Worm (Caenorhabditis elegans) whole organism, L3 larva: ENCODE data around the gene pezo-1.

Experiments used
- R02D3.7 ChIP-seq: fragments of 150-350 bp; optimal IDR thresholded peaks from 2 replicates; lab custom pipeline; 2014; ENCODE audit warnings: missing biosample characterization, missing genetic modification characterization
- ama-1 ChIP-seq: fragments of 150-350 bp; optimal IDR thresholded peaks from 2 replicates; lab custom pipeline; 2018
- ceh-28 ChIP-seq: fragments of 150-350 bp; optimal IDR thresholded peaks from 2 replicates; lab custom pipeline; 2014; ENCODE audit warnings: missing biosample characterization, missing genetic modification reagents, missing genetic modification characterization
- ceh-82 ChIP-seq: fragments of 150-350 bp; optimal IDR thresholded peaks from 2 replicates; lab custom pipeline; 2014; ENCODE audit warnings: missing biosample characterization, missing genetic modification characterization
- egl-27 ChIP-seq: sonication (generic microtip); optimal IDR thresholded peaks from 4 replicates; lab custom pipeline; 2017; ENCODE audit warnings: missing biosample characterization, missing genetic modification reagents, missing genetic modification characterization
- elt-1 ChIP-seq: fragments of 150-350 bp; optimal IDR thresholded peaks from 2 replicates; lab custom pipeline; 2014; ENCODE audit warnings: missing biosample characterization, missing genetic modification characterization
- elt-2 ChIP-seq: sonication (generic microtip); optimal IDR thresholded peaks from 2 replicates; lab custom pipeline; 2016; ENCODE audit warnings: missing genetic modification reagents, mild to moderate bottlenecking, missing genetic modification characterization, missing compliant biosample characterization
- elt-3 ChIP-seq, 3 experiments: fragments of 150-350 bp in 1 of 3; sonication (generic microtip) in 2 of 3; optimal IDR thresholded peaks; 2 replicates in 2 of 3; 4 replicates in 1 of 3; lab custom pipeline; 2014 to 2017; ENCODE audit warnings: missing biosample characterization in 3 of 3, missing genetic modification characterization in 3 of 3
- hmg-11 ChIP-seq: sonication (generic microtip); optimal IDR thresholded peaks from 2 replicates; lab custom pipeline; 2016; ENCODE audit warnings: missing genetic modification characterization, missing compliant biosample characterization
- jun-1 ChIP-seq: fragments of 150-350 bp; optimal IDR thresholded peaks from 2 replicates; lab custom pipeline; 2014; ENCODE audit warnings: missing biosample characterization, missing genetic modification reagents, missing genetic modification characterization
- lin-15B ChIP-seq: fragments of 150-350 bp; optimal IDR thresholded peaks from 2 replicates; lab custom pipeline; 2014; ENCODE audit warnings: missing biosample characterization, missing genetic modification characterization
- lin-39 ChIP-seq: fragments of 150-350 bp; optimal IDR thresholded peaks from 2 replicates; lab custom pipeline; 2018; ENCODE audit warnings: missing biosample characterization, missing genetic modification reagents, missing genetic modification characterization
- lsy-12 ChIP-seq: sonication (generic microtip); optimal IDR thresholded peaks from 2 replicates; lab custom pipeline; 2016; ENCODE audit warnings: mild to moderate bottlenecking, missing genetic modification characterization, missing compliant biosample characterization
- mdl-1 ChIP-seq: fragments of 150-350 bp; optimal IDR thresholded peaks from 2 replicates; lab custom pipeline; 2014; ENCODE audit warnings: missing biosample characterization, missing genetic modification characterization
- mml-1 ChIP-seq: fragments of 150-350 bp; sonication (generic microtip); optimal IDR thresholded peaks from 3 replicates; lab custom pipeline; 2014; ENCODE audit warnings: missing biosample characterization, missing genetic modification characterization
- nhr-11 ChIP-seq: fragments of 150-350 bp; optimal IDR thresholded peaks from 2 replicates; lab custom pipeline; 2014; ENCODE audit warnings: missing biosample characterization, missing genetic modification characterization
- nhr-23 ChIP-seq: fragments of 150-350 bp; optimal IDR thresholded peaks from 2 replicates; lab custom pipeline; 2014; ENCODE audit warnings: missing biosample characterization, missing genetic modification reagents, missing genetic modification characterization
- nhr-237 ChIP-seq: fragments of 150-350 bp; optimal IDR thresholded peaks from 2 replicates; lab custom pipeline; 2014; ENCODE audit warnings: missing biosample characterization, missing genetic modification characterization
- nhr-25 ChIP-seq: sonication (generic microtip); optimal IDR thresholded peaks from 2 replicates; lab custom pipeline; 2017; ENCODE audit warnings: missing biosample characterization, missing genetic modification characterization
- nhr-28 ChIP-seq: fragments of 150-350 bp; optimal IDR thresholded peaks from 2 replicates; lab custom pipeline; 2014; ENCODE audit warnings: missing biosample characterization, missing genetic modification characterization
- nhr-43 ChIP-seq: sonication (generic microtip); optimal IDR thresholded peaks from 2 replicates; lab custom pipeline; 2016; ENCODE audit warnings: mild to moderate bottlenecking, missing genetic modification characterization, missing compliant biosample characterization; ENCODE audit not compliant: poor library complexity, severe bottlenecking
- nhr-67 ChIP-seq: fragments of 150-350 bp; optimal IDR thresholded peaks from 2 replicates; lab custom pipeline; 2014; ENCODE audit warnings: missing biosample characterization, missing genetic modification characterization
- nhr-77 ChIP-seq: fragments of 150-350 bp; optimal IDR thresholded peaks from 2 replicates; lab custom pipeline; 2014; ENCODE audit warnings: missing biosample characterization, missing genetic modification characterization
- pha-4 ChIP-seq: fragments of 150-350 bp; optimal IDR thresholded peaks from 2 replicates; lab custom pipeline; 2014; ENCODE audit warnings: missing biosample characterization, missing genetic modification reagents, missing genetic modification characterization
- pqm-1 ChIP-seq: fragments of 150-350 bp; optimal IDR thresholded peaks from 2 replicates; lab custom pipeline; 2017; ENCODE audit warnings: missing biosample characterization, missing genetic modification characterization, inconsistent platforms
- sea-2 ChIP-seq: fragments of 150-350 bp; sonication (generic microtip); optimal IDR thresholded peaks from 4 replicates; lab custom pipeline; 2014; ENCODE audit warnings: missing biosample characterization, missing genetic modification reagents, missing genetic modification characterization
- skn-1 ChIP-seq: fragments of 150-350 bp; optimal IDR thresholded peaks from 2 replicates; lab custom pipeline; 2014; ENCODE audit warnings: missing biosample characterization, missing genetic modification characterization
- snpc-4 ChIP-seq: fragments of 150-350 bp; optimal IDR thresholded peaks from 2 replicates; lab custom pipeline; 2014; ENCODE audit warnings: missing biosample characterization, missing genetic modification characterization
- tbx-2 ChIP-seq: sonication (generic microtip); optimal IDR thresholded peaks from 2 replicates; lab custom pipeline; 2016; ENCODE audit warnings: mild to moderate bottlenecking, missing genetic modification characterization, missing compliant biosample characterization
- unc-62 ChIP-seq: fragments of 150-350 bp; sonication (generic microtip); optimal IDR thresholded peaks from 4 replicates; lab custom pipeline; 2014; ENCODE audit warnings: missing biosample characterization, missing genetic modification reagents, missing genetic modification characterization
- zag-1 ChIP-seq: fragments of 150-350 bp; optimal IDR thresholded peaks from 2 replicates; lab custom pipeline; 2014; ENCODE audit warnings: missing biosample characterization, missing genetic modification characterization

Gene pezo-1

DNA sequence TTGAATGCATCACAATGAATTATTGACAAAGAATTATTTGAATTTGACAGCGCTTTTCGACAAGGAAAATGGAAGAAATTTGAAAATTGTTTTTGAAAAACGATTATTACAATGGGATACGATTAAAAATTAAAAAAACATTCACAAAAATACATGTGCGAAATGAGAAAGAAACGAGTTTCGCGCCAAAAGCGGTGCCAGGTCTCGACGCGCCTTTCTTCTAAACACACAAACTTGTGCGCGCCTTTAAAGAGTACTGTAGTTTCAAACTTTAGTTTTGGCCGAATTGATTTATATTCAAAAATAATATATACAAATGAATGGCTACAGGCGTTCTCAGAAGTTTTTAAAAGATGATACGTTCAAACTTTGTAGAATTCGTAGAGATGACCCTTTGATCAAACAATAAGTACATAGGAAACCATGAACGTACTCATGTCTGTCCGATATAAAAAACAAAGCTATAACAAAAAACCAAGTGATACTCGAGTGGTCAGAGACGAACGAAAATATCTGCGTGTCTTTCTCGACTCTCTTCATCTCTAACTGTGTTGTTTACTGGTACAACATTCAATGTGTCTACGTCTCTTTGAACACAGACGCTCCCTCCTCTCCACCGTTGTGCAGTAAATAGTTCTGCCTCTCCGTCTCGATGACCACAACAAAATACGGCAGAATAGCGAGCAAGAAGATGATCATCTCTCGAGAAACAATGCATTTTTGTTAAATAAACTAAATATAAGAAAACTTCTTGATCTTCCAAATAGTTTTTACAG is 1.7 kb upstream of the pezo-1 start:
- TF ChIP-seq elt-1 (no peak), mml-1 (tag; lab: Kevin White, UChicago) (no peak), nhr-77 (no peak), nhr-43 (no peak), nhr-28 (tag; lab: Kevin White, UChicago) (no peak), tbx-2 (tag; lab: Kevin White, UChicago) (no peak), snpc-4 (tag; lab: Kevin White, UChicago) (peak; percentile 21), ama-1 (lab: Kevin White, UChicago) (no peak), pha-4 (tag; lab: Kevin White, UChicago) (peak; percentile 90), jun-1 (tag; lab: Kevin White, UChicago) (no peak), nhr-67 (tag; lab: Kevin White, UChicago) (no peak), egl-27 (tag; lab: Kevin White, UChicago) (no peak), pqm-1 (tag; lab: Kevin White, UChicago) (peak; percentile 31), skn-1 (tag; lab: Kevin White, UChicago) (no peak)

DNA sequence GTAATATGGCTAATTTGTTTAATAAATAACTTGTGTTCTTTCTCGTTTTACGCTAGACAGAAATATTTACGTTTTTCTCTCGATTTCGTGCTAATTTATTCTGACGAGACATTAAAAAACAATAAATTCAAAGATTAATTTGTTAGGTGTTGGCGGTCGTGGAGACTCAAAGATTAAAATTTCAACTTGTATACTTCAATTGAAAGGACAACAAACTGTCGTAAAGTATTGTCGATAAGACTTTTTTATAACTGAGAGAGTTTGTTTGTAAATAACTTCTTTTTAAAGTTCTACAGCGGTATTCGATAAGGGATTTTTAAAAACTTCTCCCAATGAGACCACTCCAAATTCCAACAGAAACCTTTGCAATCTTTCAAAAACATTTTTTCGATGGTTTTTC is 12.6 kb downstream of the pezo-1 start:
- TF ChIP-seq mdl-1 (tag; lab: Kevin White, UChicago) (no peak), ceh-28 (tag; lab: Kevin White, UChicago) (no peak), lin-39 (tag; lab: Kevin White, UChicago) (no peak), ceh-82 (tag; lab: Kevin White, UChicago) (no peak), unc-62 (GFP tag; lab: Kevin White, UChicago) (no peak)

DNA sequence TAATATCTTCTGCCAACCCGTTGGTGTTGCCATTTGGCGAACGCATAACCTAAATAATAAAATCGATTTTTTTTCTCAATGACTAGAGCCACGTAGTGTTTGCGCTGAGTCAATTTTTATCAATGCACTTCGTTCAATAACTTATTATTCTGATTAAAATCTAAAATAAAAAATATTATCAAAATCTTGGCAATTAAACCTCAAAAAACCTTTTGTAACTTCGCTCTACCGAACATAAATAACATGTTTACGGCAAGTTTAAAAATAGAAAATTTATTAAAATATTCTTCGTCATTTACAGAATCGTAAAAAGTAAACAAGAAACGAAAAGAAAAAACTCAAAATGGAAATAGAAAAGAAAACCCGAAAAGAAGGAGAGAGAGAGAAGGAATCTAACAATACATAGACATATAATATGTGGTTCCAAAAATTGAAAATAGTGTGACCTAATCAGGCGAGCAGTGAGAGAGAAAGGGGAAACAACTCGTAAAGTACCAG is 23.2 kb downstream of the pezo-1 start, which contains the start of gene pigc-1:
TSS of gene pigc-1 (minus strand) at position 51 of the 498 bp plus-strand sequence.
- TF ChIP-seq nhr-11 (tag; lab: Kevin White, UChicago) (no peak), pha-4 (tag; lab: Kevin White, UChicago) (peak; percentile 80), elt-1 (no peak)

DNA sequence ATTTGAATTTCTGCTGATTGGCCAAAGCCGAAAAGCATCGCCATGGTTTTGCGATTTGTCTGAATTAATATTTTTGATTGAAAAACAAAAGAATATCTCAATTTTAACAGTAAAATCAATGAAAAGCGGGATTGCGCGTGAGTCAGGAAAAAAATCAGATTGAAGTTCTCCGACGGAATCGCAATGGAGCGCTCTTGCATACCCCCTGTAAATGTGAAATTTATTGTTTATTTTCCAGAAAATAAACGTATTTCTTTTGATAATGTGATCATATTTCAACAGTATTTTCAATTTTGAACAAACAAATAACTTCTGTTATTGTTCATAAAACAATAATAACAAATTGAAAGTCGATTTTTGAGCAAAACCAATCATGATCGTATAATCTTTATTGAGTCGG is 24.7 kb downstream of the pezo-1 start, which contains the start of gene vps-26:
TSS of gene vps-26 (minus strand) at position 200 of the 400 bp plus-strand sequence.
- peak; percentile 36 for TF ChIP-seq lin-15B (tag; lab: Kevin White, UChicago)
- peak; percentile 81 for TF ChIP-seq pha-4 (tag; lab: Kevin White, UChicago)
- peak; percentile 35 for TF ChIP-seq hmg-11 (tag; lab: Kevin White, UChicago)
- peak; percentile 10 for TF ChIP-seq elt-2 (tag; lab: Kevin White, UChicago)
- TF ChIP-seq elt-3 (tag; optimal IDR thresholded peaks at IDR 0.05; lab: Kevin White, UChicago), result no peak

DNA sequence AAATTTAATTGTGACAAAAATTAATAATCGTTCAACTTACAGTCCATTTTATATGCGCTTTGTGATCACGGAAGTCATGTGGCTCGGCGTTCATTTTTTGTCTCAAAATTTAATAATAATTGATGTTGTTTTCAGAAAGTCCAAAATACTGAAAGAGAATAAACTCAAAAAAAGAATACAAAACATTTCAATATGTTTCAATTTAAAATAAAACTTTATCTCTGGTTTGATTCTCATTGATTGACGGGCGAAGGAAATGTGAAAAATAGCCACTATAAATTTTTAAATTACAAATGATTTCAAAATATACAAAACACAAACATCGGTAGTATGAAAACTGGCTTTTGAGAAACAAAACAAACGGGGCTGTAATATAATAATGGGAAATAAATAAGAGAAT is 27.1 kb downstream of the pezo-1 start, which contains the start of gene T20D3.6:
TSS of gene T20D3.6 (minus strand) at position 101 of the 400 bp plus-strand sequence.
- TF ChIP-seq lin-39 (tag; lab: Kevin White, UChicago) (no peak), hmg-11 (tag; lab: Kevin White, UChicago) (no peak), R02D3.7 (tag; lab: Kevin White, UChicago) (no peak), mdl-1 (tag; lab: Kevin White, UChicago) (no peak), nhr-67 (tag; lab: Kevin White, UChicago) (no peak), jun-1 (tag; lab: Kevin White, UChicago) (no peak), ama-1 (lab: Kevin White, UChicago) (no peak), lsy-12 (tag; lab: Kevin White, UChicago) (no peak), zag-1 (no peak), snpc-4 (tag; lab: Kevin White, UChicago) (no peak), elt-3 (tag; optimal IDR thresholded peaks at IDR 0.05; lab: Kevin White, UChicago) (no peak), nhr-28 (tag; lab: Kevin White, UChicago) (no peak), nhr-23 (tag; lab: Kevin White, UChicago) (no peak), nhr-43 (no peak)

DNA sequence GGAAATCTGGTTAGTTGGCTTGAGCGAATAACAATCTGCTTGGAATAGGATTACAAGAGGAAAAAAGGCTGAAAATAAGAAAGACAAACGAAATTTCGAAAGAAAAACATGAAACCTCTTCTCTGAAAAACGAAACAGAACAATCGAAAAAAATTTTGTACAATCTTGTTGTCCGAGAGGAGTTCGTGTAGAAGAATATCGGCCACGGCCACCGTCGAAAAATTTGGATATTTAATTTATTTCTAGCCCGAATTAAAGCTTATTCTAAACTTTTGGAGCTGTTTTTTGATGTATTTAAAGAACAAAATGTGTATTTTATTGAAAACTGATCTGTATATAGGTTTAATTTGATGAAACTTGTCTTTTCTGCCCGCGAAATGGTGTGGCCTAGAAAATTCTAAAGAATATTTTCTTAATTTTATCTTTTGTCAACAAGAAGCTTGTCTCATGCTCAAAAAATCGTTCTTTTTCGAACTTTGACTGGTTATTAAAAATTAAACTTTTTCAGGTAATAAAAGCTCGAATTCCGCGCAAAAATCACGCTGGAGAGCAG is 29.7 kb downstream of the pezo-1 start, which contains the start of gene T20D3.5:
TSS of gene T20D3.5 (plus strand) at position 503 of the 553 bp plus-strand sequence.
- TF ChIP-seq sea-2 (GFP tag; lab: Kevin White, UChicago), result no peak
- TF ChIP-seq nhr-77, result no peak
- TF ChIP-seq skn-1 (tag; lab: Kevin White, UChicago), result no peak
- TF ChIP-seq nhr-25 (tag; lab: Kevin White, UChicago), result no peak
- no peak for TF ChIP-seq elt-1
- no peak for TF ChIP-seq nhr-23 (tag; lab: Kevin White, UChicago)
- no peak for TF ChIP-seq nhr-237 (tag; lab: Kevin White, UChicago)
